Worm (Caenorhabditis elegans) whole organism, L3 larva: ENCODE measurements around the gene F45H10.5.

Experiments
- aly-2 ChIP-seq: fragments of 150-350 bp; optimal IDR thresholded peaks from 2 replicates; lab custom pipeline; 2014; ENCODE audit warnings: missing biosample characterization, missing genetic modification characterization
- ama-1 ChIP-seq: fragments of 150-350 bp; optimal IDR thresholded peaks from 2 replicates; lab custom pipeline; 2018
- ceh-9 ChIP-seq: sonication (generic microtip); optimal IDR thresholded peaks from 2 replicates; lab custom pipeline; 2018; ENCODE audit warnings: missing biosample characterization, missing genetic modification characterization
- jun-1 ChIP-seq: fragments of 150-350 bp; optimal IDR thresholded peaks from 2 replicates; lab custom pipeline; 2014; ENCODE audit warnings: missing biosample characterization, missing genetic modification reagents, missing genetic modification characterization
- skn-1 ChIP-seq: fragments of 150-350 bp; optimal IDR thresholded peaks from 2 replicates; lab custom pipeline; 2014; ENCODE audit warnings: missing biosample characterization, missing genetic modification characterization
- snpc-4 ChIP-seq: fragments of 150-350 bp; optimal IDR thresholded peaks from 2 replicates; lab custom pipeline; 2014; ENCODE audit warnings: missing biosample characterization, missing genetic modification characterization
- unc-62 ChIP-seq: fragments of 150-350 bp; sonication (generic microtip); optimal IDR thresholded peaks from 4 replicates; lab custom pipeline; 2014; ENCODE audit warnings: missing biosample characterization, missing genetic modification reagents, missing genetic modification characterization
- ztf-11 ChIP-seq: fragments of 150-350 bp; optimal IDR thresholded peaks from 2 replicates; lab custom pipeline; 2014; ENCODE audit warnings: missing biosample characterization, missing genetic modification characterization
- ztf-4 ChIP-seq: fragments of 150-350 bp; optimal IDR thresholded peaks from 2 replicates; lab custom pipeline; 2014; ENCODE audit warnings: missing biosample characterization, missing genetic modification characterization

ce11 chrII:13485119-13485518, 16.6 kb upstream of the F45H10.5 start:
- TF ChIP-seq jun-1 (tag; lab: Kevin White, UChicago) (no peak), skn-1 (tag; lab: Kevin White, UChicago) (no peak), aly-2 (tag; lab: Kevin White, UChicago) (no peak), ztf-4 (tag; lab: Kevin White, UChicago) (no peak), ceh-9 (tag; lab: Kevin White, UChicago) (no peak), snpc-4 (tag; lab: Kevin White, UChicago) (no peak), ztf-11 (tag; lab: Kevin White, UChicago) (no peak), ama-1 (lab: Kevin White, UChicago) (no peak), unc-62 (no peak)
